Fruit fly (Drosophila melanogaster) whole organism, prepupa: ENCODE results near the gene CG18765.

Source experiments
- CG10669 ChIP-seq: fragments of 200-800 bp; sonication (Bioruptor generic); optimal IDR thresholded peaks from 3 replicates; lab custom pipeline; 2018; ENCODE audit warnings: missing biosample characterization, mild to moderate bottlenecking, missing genetic modification characterization, moderate library complexity
- CG11294 ChIP-seq: fragments of 200-800 bp; sonication (Bioruptor generic); IDR thresholded peaks from 2 replicates; pipeline ENCODE4 v1.3.6; 2022; ENCODE audit warnings: missing biosample characterization, missing genetic modification characterization
- CG11762 ChIP-seq: fragments of 200-800 bp; sonication (Bioruptor generic); optimal IDR thresholded peaks from 3 replicates; lab custom pipeline; 2016; ENCODE audit warnings: missing biosample characterization, missing genetic modification characterization; ENCODE audit not compliant: insufficient read depth
- CG11902 ChIP-seq: fragments of 200-800 bp; sonication (Bioruptor generic); optimal IDR thresholded peaks from 3 replicates; lab custom pipeline; 2016; ENCODE audit warnings: missing biosample characterization, missing genetic modification characterization
- CG1621 ChIP-seq: fragments of 200-800 bp; sonication (Bioruptor generic); optimal IDR thresholded peaks from 3 replicates; lab custom pipeline; 2018; ENCODE audit warnings: missing biosample characterization, mild to moderate bottlenecking, missing genetic modification characterization
- CG3032 ChIP-seq: fragments of 200-800 bp; optimal IDR thresholded peaks from 2 replicates; lab custom pipeline; 2019; ENCODE audit warnings: missing biosample characterization, mild to moderate bottlenecking, missing genetic modification characterization, moderate library complexity
- CG31627 ChIP-seq: fragments of 200-800 bp; sonication (Bioruptor generic); optimal IDR thresholded peaks from 3 replicates; lab custom pipeline; 2016; ENCODE audit warnings: missing biosample characterization, missing genetic modification characterization
- CG32006 ChIP-seq: fragments of 200-800 bp; sonication (Bioruptor generic); optimal IDR thresholded peaks from 3 replicates; lab custom pipeline; 2017; ENCODE audit warnings: missing biosample characterization, mild to moderate bottlenecking, missing genetic modification characterization
- CG6163 ChIP-seq: fragments of 200-800 bp; sonication (Bioruptor generic); IDR thresholded peaks from 3 replicates; pipeline ENCODE4 v1.3.6; 2022; ENCODE audit warnings: missing biosample characterization, missing genetic modification characterization
- CG6276 ChIP-seq: fragments of 200-800 bp; sonication (Bioruptor generic); optimal IDR thresholded peaks from 2 replicates; lab custom pipeline; 2017; ENCODE audit warnings: missing biosample characterization, mild to moderate bottlenecking, missing genetic modification characterization
- CG6792 ChIP-seq: fragments of 200-800 bp; sonication (Bioruptor generic); optimal IDR thresholded peaks from 3 replicates; lab custom pipeline; 2016; ENCODE audit warnings: missing biosample characterization, missing genetic modification characterization
- CG6808 ChIP-seq: fragments of 200-800 bp; sonication (Bioruptor generic); optimal IDR thresholded peaks from 3 replicates; lab custom pipeline; 2017; ENCODE audit warnings: missing biosample characterization, missing genetic modification characterization, mild to moderate bottlenecking, moderate library complexity, missing genetic modification reagents
- CG6854 ChIP-seq: fragments of 200-800 bp; sonication (Bioruptor generic); optimal IDR thresholded peaks from 2 replicates; lab custom pipeline; 2017; ENCODE audit warnings: missing biosample characterization, mild to moderate bottlenecking, missing genetic modification characterization
- CG7368 ChIP-seq: fragments of 200-800 bp; sonication (Bioruptor generic); optimal IDR thresholded peaks from 3 replicates; lab custom pipeline; 2016; ENCODE audit warnings: missing biosample characterization, missing genetic modification characterization
- CG8119 ChIP-seq: fragments of 200-800 bp; sonication (Bioruptor generic); IDR thresholded peaks from 3 replicates; pipeline ENCODE4 v1.3.6; 2022; ENCODE audit warnings: missing biosample characterization, missing genetic modification characterization
- CG8319 ChIP-seq: fragments of 200-800 bp; sonication (Bioruptor generic); optimal IDR thresholded peaks from 3 replicates; lab custom pipeline; 2016; ENCODE audit warnings: missing biosample characterization, missing genetic modification characterization
- Eip78C ChIP-seq: fragments of 200-800 bp; sonication (Bioruptor generic); peaks from one replicate; lab custom pipeline; 2016; ENCODE audit warnings: missing biosample characterization, missing genetic modification characterization
- Eip93F ChIP-seq: fragments of 200-800 bp; sonication (Bioruptor generic); optimal IDR thresholded peaks from 2 replicates; lab custom pipeline; 2016; ENCODE audit warnings: missing biosample characterization, mild to moderate bottlenecking, missing genetic modification characterization
- Ets21C ChIP-seq: fragments of 200-800 bp; sonication (Bioruptor generic); optimal IDR thresholded peaks from 3 replicates; lab custom pipeline; 2016; ENCODE audit warnings: missing biosample characterization, missing genetic modification characterization
- Gug ChIP-seq: fragments of 200-800 bp; sonication (Bioruptor generic); IDR thresholded peaks from 2 replicates; pipeline ENCODE4 v1.3.6; 2022; ENCODE audit warnings: missing biosample characterization, missing genetic modification characterization
- Sox102F ChIP-seq: fragments of 200-800 bp; sonication (Bioruptor generic); optimal IDR thresholded peaks from 2 replicates; lab custom pipeline; 2016; ENCODE audit warnings: missing biosample characterization, mild to moderate bottlenecking, missing genetic modification characterization
- Sox15 ChIP-seq: fragments of 200-800 bp; sonication (Bioruptor generic); optimal IDR thresholded peaks from 3 replicates; lab custom pipeline; 2016; ENCODE audit warnings: missing biosample characterization, missing genetic modification characterization
- dsx ChIP-seq: fragments of 200-800 bp; optimal IDR thresholded peaks from 3 replicates; lab custom pipeline; 2019; ENCODE audit warnings: missing biosample characterization, mild to moderate bottlenecking, missing genetic modification characterization, moderate library complexity; ENCODE audit not compliant: poor library complexity, severe bottlenecking
- eg ChIP-seq: fragments of 200-800 bp; sonication (Bioruptor generic); IDR thresholded peaks from 3 replicates; pipeline ENCODE4 v1.3.6; 2022; ENCODE audit warnings: missing biosample characterization, missing genetic modification characterization
- fd59A ChIP-seq: fragments of 200-800 bp; sonication (Bioruptor generic); optimal IDR thresholded peaks from 2 replicates; lab custom pipeline; 2017; ENCODE audit warnings: missing biosample characterization, mild to moderate bottlenecking, missing genetic modification characterization, missing genetic modification reagents
- fd85E ChIP-seq: fragments of 200-800 bp; sonication (Bioruptor generic); optimal IDR thresholded peaks from 3 replicates; lab custom pipeline; 2016; ENCODE audit warnings: missing biosample characterization, missing genetic modification characterization
- fkh ChIP-seq: fragments of 200-800 bp; sonication (Bioruptor generic); optimal IDR thresholded peaks from 3 replicates; lab custom pipeline; 2017; ENCODE audit warnings: missing biosample characterization, mild to moderate bottlenecking, missing genetic modification characterization, moderate library complexity
- net ChIP-seq: fragments of 200-800 bp; sonication (Bioruptor generic); optimal IDR thresholded peaks from 3 replicates; lab custom pipeline; 2016; ENCODE audit warnings: missing biosample characterization, missing genetic modification characterization
- pdm3 ChIP-seq: fragments of 200-800 bp; sonication (Bioruptor generic); optimal IDR thresholded peaks from 3 replicates; lab custom pipeline; 2016; ENCODE audit warnings: missing biosample characterization, missing genetic modification characterization
- svp ChIP-seq: fragments of 200-800 bp; sonication (Bioruptor generic); peaks from one replicate; lab custom pipeline; 2016; ENCODE audit warnings: missing biosample characterization, missing genetic modification characterization

CG18765 gene

dm6 chr3R:11691747-11692146 is at the start of gene CG18765:
CG18765 (minus strand) TSS chr3R:11691799.
- no peak for TF ChIP-seq eg (GFP tag; lab: Robert Waterston, UW)
- no peak for TF ChIP-seq pdm3
- peak; percentile 10 for TF ChIP-seq fkh (GFP tag; lab: Kevin White, UChicago)

dm6 chr3R:11735337-11735736 is 43.7 kb upstream of the CG18765 start, which contains the start of gene CG14721:
CG14721 (plus strand) TSS chr3R:11735447.
- TF ChIP-seq fd59A (GFP tag; lab: Kevin White, UChicago), result no peak
- no peak for TF ChIP-seq CG11902
- TF ChIP-seq Ets21C (GFP tag; lab: Kevin White, UChicago), result no peak
- no peak for TF ChIP-seq CG32006 (GFP tag; lab: Kevin White, UChicago)
- TF ChIP-seq CG6163 (GFP tag; lab: Robert Waterston, UW), result no peak
- TF ChIP-seq Gug (GFP tag; lab: Robert Waterston, UW), result no peak
- TF ChIP-seq CG7368 (GFP tag; lab: Kevin White, UChicago), result no peak
- peak; percentile 41 for TF ChIP-seq CG31627 (GFP tag; lab: Kevin White, UChicago)
- TF ChIP-seq CG3032 (tag; lab: Kevin White, UChicago), result peak; percentile 33
- TF ChIP-seq pdm3, result no peak

dm6 chr3R:11721593-11721992 is 30.0 kb upstream of the CG18765 start, which contains the start of gene CG12594:
CG12594 (plus strand) TSS chr3R:11721734.
- TF ChIP-seq CG8319 (GFP tag; lab: Kevin White, UChicago) (no peak), Ets21C (GFP tag; lab: Kevin White, UChicago) (no peak), CG6163 (GFP tag; lab: Robert Waterston, UW) (no peak), Sox15 (GFP tag; lab: Kevin White, UChicago) (no peak), fd85E (GFP tag; lab: Kevin White, UChicago) (no peak), Gug (GFP tag; lab: Robert Waterston, UW) (no peak), Eip93F (GFP tag; lab: Kevin White, UChicago) (no peak)

dm6 chr3R:11711376-11711775 is 19.8 kb upstream of the CG18765 start, which contains the start of gene CG14720:
CG14720 (plus strand) TSS chr3R:11711676.
- TF ChIP-seq Sox15 (GFP tag; lab: Kevin White, UChicago) (no peak), CG6276 (GFP tag; lab: Kevin White, UChicago) (no peak), svp (GFP tag; lab: Kevin White, UChicago) (peak; percentile 43)

- no peak for TF ChIP-seq Eip93F (GFP tag; lab: Kevin White, UChicago)
- no peak for TF ChIP-seq CG11294 (GFP tag; lab: Robert Waterston, UW)
- no peak for TF ChIP-seq CG11762
- TF ChIP-seq fkh (GFP tag; lab: Kevin White, UChicago), result no peak
- TF ChIP-seq fd85E (GFP tag; lab: Kevin White, UChicago), result no peak
- TF ChIP-seq CG1621 (tag; lab: Kevin White, UChicago), result no peak
- no peak for TF ChIP-seq CG6276 (GFP tag; lab: Kevin White, UChicago)
- TF ChIP-seq CG6808 (GFP tag; lab: Kevin White, UChicago), result no peak
- no peak for TF ChIP-seq Sox102F (GFP tag; lab: Kevin White, UChicago)
- no peak for TF ChIP-seq CG10669 (GFP tag; lab: Kevin White, UChicago)
- no peak for TF ChIP-seq CG6792 (GFP tag; lab: Kevin White, UChicago)
Observed at dm6 chr3R:11703730-11704129, 12.1 kb upstream of the CG18765 start, which contains the start of gene I-t. I-t (plus strand) TSS chr3R:11704030.

- no peak for TF ChIP-seq Sox102F (GFP tag; lab: Kevin White, UChicago)
- TF ChIP-seq CG6854 (GFP tag; lab: Kevin White, UChicago), result no peak
- TF ChIP-seq dsx, result no peak
- no peak for TF ChIP-seq net (GFP tag; lab: Kevin White, UChicago)
- TF ChIP-seq CG8119 (GFP tag; lab: Robert Waterston, UW), result no peak
- TF ChIP-seq CG31627 (GFP tag; lab: Kevin White, UChicago), result no peak
- TF ChIP-seq Eip78C, result no peak
Observed at dm6 chr3R:11700314-11700713, 8.7 kb upstream of the CG18765 start, which contains the start of gene CG14718. CG14718 (plus strand) TSS chr3R:11700614.
